Fruit fly (Drosophila melanogaster): Measurements from ENCODE around the gene Nepl20.
A peak's percentile ranks its signal among the peaks of the same experiment; 100 is the strongest.

The Nepl20 gene

DNA sequence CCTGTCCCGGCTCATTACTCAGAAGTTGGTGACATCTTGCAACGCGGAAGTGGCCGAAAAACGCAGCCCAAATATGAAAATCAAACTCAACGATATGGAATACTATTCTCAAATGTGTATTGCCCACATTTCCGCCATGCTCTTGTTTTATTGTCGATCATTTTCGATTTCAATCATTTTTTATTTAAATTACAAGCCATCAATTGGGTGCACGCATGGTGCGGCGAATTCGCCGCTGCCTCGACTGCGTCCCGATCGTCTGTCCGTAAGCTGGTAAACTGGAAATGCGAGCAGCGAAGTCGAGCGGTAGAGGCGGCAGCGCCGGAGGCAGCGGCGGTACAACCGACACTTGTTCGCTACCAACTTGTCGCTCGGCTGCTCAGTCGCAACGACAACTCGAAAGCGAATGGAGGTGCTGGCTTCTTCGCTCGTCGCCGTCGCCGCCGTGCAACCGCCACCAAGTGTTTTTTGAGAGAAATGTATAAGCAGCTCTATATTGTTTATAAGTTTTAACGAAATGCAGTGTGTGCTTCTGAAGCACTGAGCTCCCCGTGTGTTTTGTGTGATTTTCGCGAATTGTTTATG is 11.0 kb downstream of the Nepl20 start:
- peak; percentile 99 for TF ChIP-seq CG13204 (GFP tag; optimal IDR thresholded peaks at IDR 0.05)
- no peak for TF ChIP-seq CG12605 (GFP tag; IDR thresholded peaks at IDR 0.05)
- TF ChIP-seq CG4496 (GFP tag; IDR thresholded peaks at IDR 0.05), result 0 out of 3 replicates have a peak, but pooled peaks have one; percentile 40
- TF ChIP-seq Ets98B (GFP tag; IDR thresholded peaks at IDR 0.05), result peak; percentile 60
- no peak for TF ChIP-seq Pif1A (GFP tag; optimal IDR thresholded peaks at IDR 0.05)
- TF ChIP-seq fd96Ca (GFP tag; IDR thresholded peaks at IDR 0.05), result peak; percentile 39; the same call in 1 of the 3 replicates
- TF ChIP-seq Pif1B (GFP tag; optimal IDR thresholded peaks at IDR 0.05), result peak; percentile 1
- peak; percentile 21; the same call in 1 of the 2 replicates for TF ChIP-seq CG32121 (GFP tag; IDR thresholded peaks at IDR 0.05)
- TF ChIP-seq Snoo (tag; optimal IDR thresholded peaks at IDR 0.05), result peak; percentile 30
- TF ChIP-seq gl (tag; optimal IDR thresholded peaks at IDR 0.05), result no peak

- no peak for TF ChIP-seq CG8301 (tag; optimal IDR thresholded peaks at IDR 0.05)
- TF ChIP-seq CG32121 (GFP tag; IDR thresholded peaks at IDR 0.05), result no peak
- peak; percentile 63 for TF ChIP-seq CG13204 (GFP tag; optimal IDR thresholded peaks at IDR 0.05)
- TF ChIP-seq EcR (GFP tag; optimal IDR thresholded peaks at IDR 0.05), result peak; percentile 61
- peak; percentile 11 for TF ChIP-seq CG15710 (tag; optimal IDR thresholded peaks at IDR 0.05)
These were observed 14.4 kb downstream of the Nepl20 start for dm6 chr3R:28895014-28895413.

DNA sequence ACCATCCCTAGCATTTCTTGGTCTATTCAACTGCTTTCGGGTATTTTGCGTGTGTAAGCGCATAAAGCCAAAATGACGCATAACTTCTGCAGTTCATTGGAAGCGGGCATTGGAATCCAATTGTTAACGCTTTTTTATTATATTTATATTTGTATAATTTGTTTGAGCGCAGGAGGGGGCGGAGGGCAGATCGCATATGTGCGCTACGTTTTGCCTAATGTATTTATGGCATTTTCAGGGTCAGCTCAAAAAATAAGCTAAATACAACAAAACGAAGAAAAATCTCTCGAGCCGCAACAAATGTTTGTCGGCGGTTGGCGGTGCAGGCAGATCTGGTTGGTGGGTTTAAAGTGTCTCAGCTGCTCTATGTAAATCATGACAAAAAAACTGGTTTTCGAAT is 17.3 kb downstream of the Nepl20 start:
- TF ChIP-seq rn (GFP tag; IDR thresholded peaks at IDR 0.05) (no peak), D1 (tag; optimal IDR thresholded peaks at IDR 0.05) (no peak), EcR (GFP tag; optimal IDR thresholded peaks at IDR 0.05) (no peak), Pif1B (GFP tag; optimal IDR thresholded peaks at IDR 0.05) (no peak), CG4496 (GFP tag; IDR thresholded peaks at IDR 0.05) (no peak), CG14655 (GFP tag; optimal IDR thresholded peaks at IDR 0.05) (no peak), Snoo (tag; optimal IDR thresholded peaks at IDR 0.05) (no peak), CG8159 (tag; optimal IDR thresholded peaks at IDR 0.05) (no peak), CG34367 (tag; optimal IDR thresholded peaks at IDR 0.05) (no peak), gl (tag; optimal IDR thresholded peaks at IDR 0.05) (no peak)

DNA sequence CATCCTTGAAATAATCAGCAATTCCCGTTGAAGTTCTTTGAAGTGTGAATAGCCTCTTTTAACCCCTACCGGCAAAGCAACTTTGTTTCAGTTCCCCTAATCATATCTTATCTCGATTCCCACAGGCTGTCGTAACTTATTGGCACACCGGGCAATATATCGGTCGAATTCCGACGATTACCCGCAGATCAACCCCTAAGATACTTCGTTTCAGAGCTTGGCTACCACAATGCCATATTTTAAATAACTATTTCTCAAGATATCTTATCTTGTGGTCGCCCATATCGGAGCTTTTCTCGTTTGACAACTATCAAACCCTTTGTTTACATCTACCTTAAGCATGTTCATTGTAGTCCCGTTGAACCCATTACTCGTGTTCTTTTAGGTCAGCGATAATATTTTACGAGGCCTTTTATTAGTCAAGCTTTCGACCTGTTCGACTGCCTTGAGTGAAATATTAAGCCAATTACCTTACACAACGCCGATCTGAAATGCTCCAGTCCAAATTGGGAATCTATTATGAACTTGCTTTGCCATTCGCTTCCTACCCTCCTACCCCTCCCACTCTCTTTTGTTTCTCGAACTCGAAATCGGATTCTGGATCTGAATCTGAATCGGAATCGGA is 18.4 kb downstream of the Nepl20 start:
- TF ChIP-seq CG17806 (tag; optimal IDR thresholded peaks at IDR 0.05) (no peak), Pif1B (GFP tag; optimal IDR thresholded peaks at IDR 0.05) (no peak), CG34367 (tag; optimal IDR thresholded peaks at IDR 0.05) (no peak), EcR (GFP tag; optimal IDR thresholded peaks at IDR 0.05) (peak; percentile 53)

dm6 chr3R:28901468-28902163 is 21.0 kb downstream of the Nepl20 start:
- TF ChIP-seq CG10348 (GFP tag; IDR thresholded peaks at IDR 0.05) (no peak), CG15710 (tag; optimal IDR thresholded peaks at IDR 0.05) (no peak), CG13204 (GFP tag; optimal IDR thresholded peaks at IDR 0.05) (no peak), CG9948 (tag; optimal IDR thresholded peaks at IDR 0.05) (no peak), gl (tag; optimal IDR thresholded peaks at IDR 0.05) (no peak), D1 (tag; optimal IDR thresholded peaks at IDR 0.05) (no peak), Snoo (tag; optimal IDR thresholded peaks at IDR 0.05) (no peak), EcR (GFP tag; optimal IDR thresholded peaks at IDR 0.05) (no peak), CG12605 (GFP tag; IDR thresholded peaks at IDR 0.05) (no peak), fd96Ca (GFP tag; IDR thresholded peaks at IDR 0.05) (no peak), CG8301 (tag; optimal IDR thresholded peaks at IDR 0.05) (no peak), Pif1A (GFP tag; optimal IDR thresholded peaks at IDR 0.05) (no peak), CG32121 (GFP tag; IDR thresholded peaks at IDR 0.05) (no peak), rn (GFP tag; IDR thresholded peaks at IDR 0.05) (no peak)

DNA sequence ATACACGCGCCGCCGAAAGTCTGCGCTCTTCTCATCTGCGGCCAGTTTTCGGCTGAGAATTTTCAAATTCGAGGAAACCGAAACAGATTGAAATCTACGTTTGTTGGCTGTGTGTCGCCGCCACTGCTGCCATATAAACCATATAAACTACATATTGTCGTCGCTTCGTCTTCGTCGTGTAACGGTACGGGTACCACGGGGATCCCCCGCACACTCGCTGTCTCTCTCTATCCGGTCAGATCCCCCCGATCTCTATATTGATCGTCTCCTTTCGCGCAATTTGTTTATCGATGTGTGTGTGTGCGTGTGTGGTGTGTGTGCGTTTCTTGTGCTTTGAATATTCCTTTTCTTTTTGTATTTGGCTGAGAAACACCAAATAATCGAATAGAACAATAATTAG is 22.8 kb downstream of the Nepl20 start:
- TF ChIP-seq CG12605 (GFP tag; IDR thresholded peaks at IDR 0.05) (no peak), Ets98B (GFP tag; IDR thresholded peaks at IDR 0.05) (no peak), CG4496 (GFP tag; IDR thresholded peaks at IDR 0.05) (no peak), gl (tag; optimal IDR thresholded peaks at IDR 0.05) (no peak), CG10348 (GFP tag; IDR thresholded peaks at IDR 0.05) (no peak)

DNA sequence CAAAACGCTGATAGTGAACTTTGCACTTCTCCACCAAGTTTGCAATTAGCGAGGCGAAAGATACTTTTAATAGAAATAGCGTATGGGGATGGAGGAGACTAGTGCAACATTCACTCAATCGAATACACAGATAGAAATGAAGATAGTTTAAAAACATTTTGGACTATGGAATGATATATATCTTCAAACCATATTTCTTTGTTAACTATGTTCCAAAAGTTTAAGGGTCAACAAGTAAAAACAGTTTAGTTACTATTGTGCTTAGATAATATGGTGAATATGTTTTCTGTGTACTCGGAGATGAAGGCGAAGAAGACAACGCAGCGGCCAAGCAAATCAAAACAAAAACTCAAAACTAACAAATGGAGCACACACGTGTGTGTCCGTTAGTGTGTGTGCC is 23.6 kb downstream of the Nepl20 start:
- TF ChIP-seq Pif1A (GFP tag; optimal IDR thresholded peaks at IDR 0.05) (peak; percentile 22), Snoo (tag; optimal IDR thresholded peaks at IDR 0.05) (no peak), Ets98B (GFP tag; IDR thresholded peaks at IDR 0.05) (0 out of 2 replicates have a peak, but pooled peaks have one; percentile 23), CG4496 (GFP tag; IDR thresholded peaks at IDR 0.05) (0 out of 3 replicates have a peak, but pooled peaks have one; percentile 30), CG9948 (tag; optimal IDR thresholded peaks at IDR 0.05) (no peak), CG14655 (GFP tag; optimal IDR thresholded peaks at IDR 0.05) (peak; percentile 64), CG15710 (tag; optimal IDR thresholded peaks at IDR 0.05) (no peak), CG13204 (GFP tag; optimal IDR thresholded peaks at IDR 0.05) (no peak), CG8301 (tag; optimal IDR thresholded peaks at IDR 0.05) (peak; percentile 62)

Data from whole organism, pupa.